Worm (Caenorhabditis elegans): ENCODE data around the gene F52D2.6.

The F52D2.6 gene

ce11 chrX:1971647-1972046 lies 4.1 kb upstream of the F52D2.6 start:
- TF ChIP-seq zfh-2 (GFP tag; conservative IDR thresholded peaks at IDR 0.05), result peak; percentile 61
- no peak for TF ChIP-seq B0336.3 (GFP tag; IDR thresholded peaks at IDR 0.05)
- 0 out of 2 replicates have a peak, but pooled peaks have one; percentile 62 for TF ChIP-seq madf-3 (GFP tag; IDR thresholded peaks at IDR 0.05)
- no peak for TF ChIP-seq Y53G8AR.9 (GFP tag; conservative IDR thresholded peaks at IDR 0.05)
- no peak for TF ChIP-seq ama-1 (optimal IDR thresholded peaks at IDR 0.05)
- no peak for TF ChIP-seq ama-1 (GFP tag; optimal IDR thresholded peaks at IDR 0.05)

- no peak for TF ChIP-seq gei-17 (GFP tag; optimal IDR thresholded peaks at IDR 0.05)
- no peak for TF ChIP-seq repo-1 (tag; optimal IDR thresholded peaks at IDR 0.05)
- no peak for TF ChIP-seq lsl-1 (GFP tag; optimal IDR thresholded peaks at IDR 0.05)
- no peak for TF ChIP-seq zim-3 (tag; optimal IDR thresholded peaks at IDR 0.05)
- TF ChIP-seq rpc-1 (optimal IDR thresholded peaks at IDR 0.05), result peak; percentile 36
- peak; percentile 69 for TF ChIP-seq rpc-1 (tag; optimal IDR thresholded peaks at IDR 0.05)
- TF ChIP-seq hrde-1 (tag; optimal IDR thresholded peaks at IDR 0.05; ENCODE audit: borderline replicate concordance), result no peak
- no peak for TF ChIP-seq mel-28 (tag; optimal IDR thresholded peaks at IDR 0.05; ENCODE audit: borderline replicate concordance)
- no peak for TF ChIP-seq egl-18 (GFP tag; IDR thresholded peaks at IDR 0.05)
- TF ChIP-seq rec-8 (tag; optimal IDR thresholded peaks at IDR 0.05), result no peak
- TF ChIP-seq B0261.1 (tag; optimal IDR thresholded peaks at IDR 0.05), result peak; percentile 43
- no peak for TF ChIP-seq unc-130 (GFP tag; optimal IDR thresholded peaks at IDR 0.05)
- no peak for TF ChIP-seq hlh-12 (tag; optimal IDR thresholded peaks at IDR 0.05)
- no peak for TF ChIP-seq hmg-20 (GFP tag; IDR thresholded peaks at IDR 0.05)
- peak; percentile 78 for TF ChIP-seq tbp1 (GFP tag; optimal IDR thresholded peaks at IDR 0.05)
- no peak for TF ChIP-seq athp-1 (tag; optimal IDR thresholded peaks at IDR 0.05)
- no peak for TF ChIP-seq snpc-4 (GFP tag; optimal IDR thresholded peaks at IDR 0.05)
- no peak for TF ChIP-seq snpc-4 (tag; optimal IDR thresholded peaks at IDR 0.05)
- TF ChIP-seq attf-6 (GFP tag; IDR thresholded peaks at IDR 0.05), result no peak
These were observed 3.0 kb upstream of the F52D2.6 start for ce11 chrX:1972766-1973165.

ce11 chrX:1974699-1975098 lies 1.1 kb upstream of the F52D2.6 start, which contains the start of gene F52D2.5:
Gene F52D2.5, minus strand, starts transcription at chrX:1974799.
- TF ChIP-seq nhr-27 (tag; optimal IDR thresholded peaks at IDR 0.05), result no peak
- no peak for TF ChIP-seq nhr-90 (tag; optimal IDR thresholded peaks at IDR 0.05)
- no peak for TF ChIP-seq attf-6 (GFP tag; IDR thresholded peaks at IDR 0.05)
- TF ChIP-seq tbp1 (GFP tag; optimal IDR thresholded peaks at IDR 0.05), result no peak
- no peak for TF ChIP-seq nfya-2 (GFP tag; IDR thresholded peaks at IDR 0.05)
- no peak for TF ChIP-seq F10E7.11 (tag; optimal IDR thresholded peaks at IDR 0.05)
- TF ChIP-seq rcor-1 (GFP tag; IDR thresholded peaks at IDR 0.05), result no peak
- no peak for TF ChIP-seq hmg-1.2 (GFP tag; IDR thresholded peaks at IDR 0.05)
- TF ChIP-seq mel-28 (tag; optimal IDR thresholded peaks at IDR 0.05; ENCODE audit: borderline replicate concordance), result no peak
- no peak for TF ChIP-seq C06A6.2 (GFP tag; conservative IDR thresholded peaks at IDR 0.05)

- TF ChIP-seq chd-7 (tag; optimal IDR thresholded peaks at IDR 0.05) (no peak), efl-1 (GFP tag; optimal IDR thresholded peaks at IDR 0.05) (peak; percentile 42), hmg-1.2 (GFP tag; IDR thresholded peaks at IDR 0.05) (peak; percentile 29; the same call in 1 of the 2 replicates), let-607 (tag; optimal IDR thresholded peaks at IDR 0.05) (no peak), egrh-3 (GFP tag; IDR thresholded peaks at IDR 0.05) (0 out of 2 replicates have a peak, but pooled peaks have one; percentile 14), madf-6 (GFP tag; IDR thresholded peaks at IDR 0.05) (peak; percentile 33; the same call in 1 of the 2 replicates)
These were observed 1.9 kb downstream of the F52D2.6 start, which contains the start of gene F52D2.12 for ce11 chrX:1977708-1978107. Gene F52D2.12, plus strand, starts transcription at chrX:1978014.
